Fruit fly (Drosophila melanogaster) whole organism, embryonic: ENCODE data around the gene CG10165.

Source experiments
- CG1024 ChIP-seq: fragments of 200-800 bp; sonication (Bioruptor generic); IDR thresholded peaks from 2 replicates; pipeline ENCODE4 v1.3.6; 2022; ENCODE audit warnings: missing biosample characterization, missing genetic modification characterization
- CG12391 ChIP-seq: fragments of 200-800 bp; sonication (Bioruptor generic); optimal IDR thresholded peaks from 3 replicates; lab custom pipeline; 2018; ENCODE audit warnings: missing biosample characterization, mild to moderate bottlenecking, missing genetic modification characterization, moderate library complexity
- CG14860 ChIP-seq: fragments of 200-800 bp; sonication (Bioruptor generic); IDR thresholded peaks from 3 replicates; pipeline ENCODE4 v1.3.6; 2022; ENCODE audit warnings: missing biosample characterization, missing genetic modification characterization; ENCODE audit not compliant: partially characterized antibody
- CG14965 ChIP-seq: fragments of 200-800 bp; sonication (Bioruptor generic); optimal IDR thresholded peaks from 2 replicates; lab custom pipeline; 2016; ENCODE audit warnings: missing biosample characterization, missing genetic modification characterization, borderline replicate concordance
- CG15479 ChIP-seq: fragments of 200-800 bp; sonication (Bioruptor generic); optimal IDR thresholded peaks from 3 replicates; lab custom pipeline; 2019; ENCODE audit warnings: missing biosample characterization, mild to moderate bottlenecking, missing genetic modification characterization, moderate library complexity
- CG1602 ChIP-seq: fragments of 200-800 bp; sonication (Bioruptor generic); optimal IDR thresholded peaks from 3 replicates; lab custom pipeline; 2016; ENCODE audit warnings: missing biosample characterization, missing genetic modification characterization
- CG2116 ChIP-seq: fragments of 200-800 bp; sonication (Bioruptor generic); optimal IDR thresholded peaks from 3 replicates; lab custom pipeline; 2018; ENCODE audit warnings: missing biosample characterization, mild to moderate bottlenecking, missing genetic modification characterization
- CG2712 ChIP-seq: fragments of 200-800 bp; optimal IDR thresholded peaks from 3 replicates; lab custom pipeline; 2019; ENCODE audit warnings: missing biosample characterization, mild to moderate bottlenecking, missing genetic modification characterization, moderate library complexity
- CG3065 ChIP-seq: fragments of 200-800 bp; sonication (Bioruptor generic); optimal IDR thresholded peaks from 2 replicates; lab custom pipeline; 2016; ENCODE audit warnings: missing biosample characterization, missing genetic modification characterization
- CG4328 ChIP-seq: fragments of 200-800 bp; sonication (Bioruptor generic); optimal IDR thresholded peaks from 3 replicates; lab custom pipeline; 2017; ENCODE audit warnings: missing biosample characterization, missing genetic modification reagents, missing genetic modification characterization
- CG7556 ChIP-seq: fragments of 200-800 bp; sonication (Bioruptor generic); optimal IDR thresholded peaks from 2 replicates; lab custom pipeline; 2017; ENCODE audit warnings: missing biosample characterization, mild to moderate bottlenecking, missing genetic modification characterization
- CG7786 ChIP-seq: fragments of 200-800 bp; sonication (Bioruptor generic); optimal IDR thresholded peaks from 2 replicates; lab custom pipeline; 2016; ENCODE audit warnings: missing biosample characterization, missing genetic modification characterization
- CG8290 ChIP-seq, 3 experiments: fragments of 200-800 bp; sonication (Bioruptor generic); optimal IDR thresholded peaks; 2 replicates each; lab custom pipeline; 2016 to 2019; ENCODE audit warnings: missing biosample characterization in 3 of 3, missing genetic modification characterization in 3 of 3, mild to moderate bottlenecking in 2 of 3, moderate library complexity in 1 of 3
- CG8944 ChIP-seq: fragments of 200-800 bp; sonication (Bioruptor generic); optimal IDR thresholded peaks from 3 replicates; lab custom pipeline; 2016; ENCODE audit warnings: missing biosample characterization, missing genetic modification characterization
- D19B ChIP-seq: fragments of 200-800 bp; sonication (Bioruptor generic); optimal IDR thresholded peaks from 2 replicates; lab custom pipeline; 2017; ENCODE audit warnings: missing biosample characterization, mild to moderate bottlenecking, missing genetic modification characterization
- Doc3 ChIP-seq: fragments of 200-800 bp; sonication (Bioruptor generic); IDR thresholded peaks from 3 replicates; pipeline ENCODE4 v1.3.6; 2022; ENCODE audit warnings: missing biosample characterization, missing genetic modification characterization; ENCODE audit not compliant: partially characterized antibody
- Hr39 ChIP-seq: fragments of >200 bp; optimal IDR thresholded peaks from 2 replicates; lab custom pipeline; 2017
- Hsf ChIP-seq: fragments of 200-800 bp; sonication (Bioruptor generic); optimal IDR thresholded peaks from 3 replicates; lab custom pipeline; 2016; ENCODE audit warnings: missing biosample characterization, missing genetic modification characterization
- Mrtf ChIP-seq: fragments of 200-800 bp; sonication (Bioruptor generic); IDR thresholded peaks from 3 replicates; pipeline ENCODE4 v1.3.6; 2022; ENCODE audit warnings: missing biosample characterization, missing genetic modification characterization
- NfI ChIP-seq: fragments of 200-800 bp; sonication (Bioruptor generic); optimal IDR thresholded peaks from 3 replicates; lab custom pipeline; 2018; ENCODE audit warnings: missing biosample characterization, mild to moderate bottlenecking, missing genetic modification characterization, moderate library complexity
- Six4 ChIP-seq: fragments of 200-800 bp; sonication (Bioruptor generic); optimal IDR thresholded peaks from 2 replicates; lab custom pipeline; 2016; ENCODE audit warnings: missing biosample characterization, missing genetic modification characterization
- Spps ChIP-seq: fragments of 200-800 bp; sonication (Bioruptor generic); optimal IDR thresholded peaks from 2 replicates; lab custom pipeline; 2018; ENCODE audit warnings: missing biosample characterization, mild to moderate bottlenecking, missing genetic modification characterization
- Stat92E ChIP-seq, 3 experiments: fragments of >200 bp in 2 of 3; fragments of 200-800 bp in 1 of 3; sonication (Bioruptor generic) in 1 of 3; optimal IDR thresholded peaks; 2 replicates each; lab custom pipeline; 2017 to 2019; ENCODE audit warnings: missing biosample characterization in 3 of 3, missing genetic modification characterization in 3 of 3, mild to moderate bottlenecking in 1 of 3, moderate library complexity in 1 of 3
- TFAM ChIP-seq: fragments of 200-800 bp; sonication (Bioruptor generic); optimal IDR thresholded peaks from 2 replicates; lab custom pipeline; 2017; ENCODE audit warnings: missing biosample characterization, missing genetic modification characterization, inconsistent platforms
- Trl ChIP-seq, 3 experiments: fragments of >200 bp in 2 of 3; fragments of 200-800 bp in 1 of 3; sonication (Bioruptor generic) in 1 of 3; optimal IDR thresholded peaks; 2 replicates in 1 of 3; 3 replicates in 2 of 3; lab custom pipeline; 2016 to 2017; ENCODE audit warnings: missing biosample characterization in 1 of 3, missing genetic modification characterization in 1 of 3
- Usf ChIP-seq: fragments of 200-800 bp; sonication (Bioruptor generic); optimal IDR thresholded peaks from 2 replicates; lab custom pipeline; 2017; ENCODE audit warnings: missing genotype, missing biosample characterization, missing genetic modification characterization
- YL-1 ChIP-seq: fragments of 200-800 bp; sonication (Bioruptor generic); optimal IDR thresholded peaks from 3 replicates; lab custom pipeline; 2017; ENCODE audit warnings: missing biosample characterization, mild to moderate bottlenecking, missing genetic modification characterization
- ap ChIP-seq: fragments of 200-800 bp; sonication (Bioruptor generic); IDR thresholded peaks from 2 replicates; pipeline ENCODE4 v1.3.6; 2022; ENCODE audit warnings: missing biosample characterization, missing genetic modification characterization
- cg ChIP-seq: fragments of 200-800 bp; sonication (Bioruptor generic); optimal IDR thresholded peaks from 3 replicates; lab custom pipeline; 2019; ENCODE audit warnings: missing biosample characterization, mild to moderate bottlenecking, missing genetic modification characterization, moderate library complexity
- croc ChIP-seq: fragments of 200-800 bp; sonication (Bioruptor generic); conservative IDR thresholded peaks from 3 replicates; pipeline ENCODE4 v1.3.6; 2022; ENCODE audit warnings: missing biosample characterization, missing genetic modification characterization
- eve ChIP-seq, 2 experiments: fragments of >200 bp; optimal IDR thresholded peaks; 2 replicates each; lab custom pipeline; 2017; ENCODE audit warnings: missing biosample characterization in 2 of 2, missing genetic modification characterization in 2 of 2
- gfzf ChIP-seq: fragments of 200-800 bp; sonication (Bioruptor generic); optimal IDR thresholded peaks from 2 replicates; lab custom pipeline; 2016; ENCODE audit warnings: missing biosample characterization, mild to moderate bottlenecking, missing genetic modification characterization, moderate library complexity
- hkb ChIP-seq, 2 experiments: fragments of 200-800 bp in 1 of 2; fragments of >200 bp in 1 of 2; sonication (Bioruptor generic) in 1 of 2; IDR thresholded peaks in 1 of 2; optimal IDR thresholded peaks in 1 of 2; 2 replicates each; pipeline versions ENCODE4 v1.3.6 to Lab custom; 2017 to 2022; ENCODE audit warnings: missing biosample characterization in 1 of 2, missing genetic modification characterization in 1 of 2
- inv ChIP-seq: fragments of 200-800 bp; sonication (Bioruptor generic); IDR thresholded peaks from 2 replicates; pipeline ENCODE4 v1.3.6; 2022; ENCODE audit warnings: missing biosample characterization, missing genetic modification characterization; ENCODE audit not compliant: partially characterized antibody
- jing ChIP-seq: fragments of 200-800 bp; sonication (Bioruptor generic); optimal IDR thresholded peaks from 2 replicates; lab custom pipeline; 2018; ENCODE audit warnings: missing biosample characterization, mild to moderate bottlenecking, missing genetic modification characterization
- ken ChIP-seq: fragments of 200-800 bp; sonication (Bioruptor generic); IDR thresholded peaks from 3 replicates; pipeline ENCODE4 v1.3.6; 2022; ENCODE audit warnings: missing biosample characterization, missing genetic modification characterization
- lab ChIP-seq: fragments of 200-800 bp; sonication (Bioruptor generic); optimal IDR thresholded peaks from 3 replicates; lab custom pipeline; 2017; ENCODE audit warnings: missing biosample characterization, missing genetic modification characterization, mild to moderate bottlenecking, moderate library complexity, missing genetic modification reagents
- phol ChIP-seq: fragments of 200-800 bp; sonication (Bioruptor generic); optimal IDR thresholded peaks from 3 replicates; lab custom pipeline; 2018; ENCODE audit warnings: missing biosample characterization, mild to moderate bottlenecking, missing genetic modification characterization, moderate library complexity
- pita ChIP-seq: fragments of 200-800 bp; sonication (Bioruptor generic); optimal IDR thresholded peaks from 2 replicates; lab custom pipeline; 2017; ENCODE audit warnings: missing biosample characterization, mild to moderate bottlenecking, missing genetic modification characterization
- repo ChIP-seq: fragments of 200-800 bp; sonication (Bioruptor generic); optimal IDR thresholded peaks from 2 replicates; lab custom pipeline; 2016; ENCODE audit warnings: missing biosample characterization, missing genetic modification characterization
- ro ChIP-seq: fragments of 200-800 bp; sonication (Bioruptor generic); IDR thresholded peaks from 2 replicates; pipeline ENCODE4 v1.3.6; 2022; ENCODE audit warnings: missing biosample characterization, missing genetic modification characterization
- sens ChIP-seq: fragments of 200-800 bp; sonication (Bioruptor generic); peaks from one replicate; lab custom pipeline; 2016; ENCODE audit warnings: missing biosample characterization, missing genetic modification characterization
- seq ChIP-seq: fragments of 200-800 bp; sonication (Bioruptor generic); IDR thresholded peaks from 2 replicates; pipeline ENCODE4 v1.3.6; 2022; ENCODE audit warnings: missing biosample characterization, missing genetic modification characterization
- sqz ChIP-seq: fragments of 200-800 bp; sonication (Bioruptor generic); optimal IDR thresholded peaks from 3 replicates; lab custom pipeline; 2018; ENCODE audit warnings: missing biosample characterization, mild to moderate bottlenecking, missing genetic modification characterization
- tap ChIP-seq: fragments of 200-800 bp; optimal IDR thresholded peaks from 3 replicates; lab custom pipeline; 2019; ENCODE audit warnings: missing biosample characterization, mild to moderate bottlenecking, missing genetic modification characterization, moderate library complexity
- tup ChIP-seq: fragments of 200-800 bp; sonication (Bioruptor generic); optimal IDR thresholded peaks from 2 replicates; lab custom pipeline; 2016; ENCODE audit warnings: missing biosample characterization, mild to moderate bottlenecking, missing genetic modification characterization, moderate library complexity
- twi ChIP-seq: fragments of 200-800 bp; optimal IDR thresholded peaks from 2 replicates; lab custom pipeline; 2019; ENCODE audit warnings: missing biosample characterization, mild to moderate bottlenecking, missing genetic modification characterization, moderate library complexity
- vvl ChIP-seq: fragments of 200-800 bp; sonication (Bioruptor generic); IDR thresholded peaks from 2 replicates; pipeline ENCODE4 v1.3.6; 2022; ENCODE audit warnings: missing biosample characterization, missing genetic modification characterization
- wdn ChIP-seq: fragments of 200-800 bp; sonication (Bioruptor generic); IDR thresholded peaks from 2 replicates; pipeline ENCODE4 v1.3.6; 2022; ENCODE audit warnings: missing biosample characterization, missing genetic modification characterization

The CG10165 gene

dm6 chr2L:19576299-19576971 is 46.3 kb upstream of the CG10165 start (continued):
- TF ChIP-seq Spps (tag; lab: Kevin White, UChicago), result no peak
- TF ChIP-seq Hr39 (lab: Kevin White, UChicago), result no peak
- no peak for TF ChIP-seq wdn (GFP tag; lab: Robert Waterston, UW)
- no peak for TF ChIP-seq vvl (GFP tag; lab: Robert Waterston, UW)
- no peak for TF ChIP-seq repo
- TF ChIP-seq Mrtf, result no peak
- peak; percentile 48 to 77 for TF ChIP-seq Trl (optimal IDR thresholded peaks at IDR 0.05; lab: Kevin White, UChicago)
- TF ChIP-seq Trl (GFP tag; optimal IDR thresholded peaks at IDR 0.05; lab: Kevin White, UChicago), result no peak
- no peak for TF ChIP-seq CG8944 (GFP tag; lab: Kevin White, UChicago)
- TF ChIP-seq Hsf (GFP tag; lab: Kevin White, UChicago), result no peak
- peak; percentile 62 for TF ChIP-seq phol
- no peak for TF ChIP-seq CG7556 (GFP tag; lab: Kevin White, UChicago)
- TF ChIP-seq lab, result no peak
- no peak for TF ChIP-seq CG12391
- no peak for TF ChIP-seq inv (GFP tag; lab: Robert Waterston, UW)
- peak; percentile 9 for TF ChIP-seq CG2116 (GFP tag; lab: Kevin White, UChicago)
- TF ChIP-seq tap (tag; lab: Kevin White, UChicago), result no peak
- no peak for TF ChIP-seq CG7786
- TF ChIP-seq gfzf, result no peak
- TF ChIP-seq sqz (GFP tag; lab: Kevin White, UChicago), result peak; percentile 99
- TF ChIP-seq sens (GFP tag; lab: Kevin White, UChicago), result peak; percentile 73
- TF ChIP-seq CG15479, result peak; percentile 93
- no peak for TF ChIP-seq hkb (optimal IDR thresholded peaks at IDR 0.05; lab: Kevin White, UChicago)
- no peak for TF ChIP-seq hkb (GFP tag; IDR thresholded peaks at IDR 0.05; lab: Robert Waterston, UW)
- no peak for TF ChIP-seq Usf (GFP tag; lab: Kevin White, UChicago)
- no peak for TF ChIP-seq ro (GFP tag; lab: Robert Waterston, UW)
- TF ChIP-seq CG14965 (GFP tag; lab: Kevin White, UChicago), result no peak
- TF ChIP-seq pita, result no peak
- TF ChIP-seq twi (tag; lab: Kevin White, UChicago), result no peak
- no peak for TF ChIP-seq Doc3 (GFP tag; lab: Robert Waterston, UW)
- TF ChIP-seq ken (GFP tag; lab: Robert Waterston, UW), result no peak
- no peak for TF ChIP-seq eve (GFP tag; optimal IDR thresholded peaks at IDR 0.05; lab: Kevin White, UChicago)
- TF ChIP-seq Stat92E (GFP tag; optimal IDR thresholded peaks at IDR 0.05; lab: Kevin White, UChicago), result peak in 1 of 3 experiments; percentile 93
- TF ChIP-seq YL-1 (GFP tag; lab: Kevin White, UChicago), result peak; percentile 18
- TF ChIP-seq cg (GFP tag; lab: Kevin White, UChicago), result peak; percentile 81
- TF ChIP-seq CG3065 (GFP tag; lab: Kevin White, UChicago), result peak; percentile 83
- TF ChIP-seq tup, result no peak
- no peak for TF ChIP-seq CG2712
- no peak for TF ChIP-seq seq (GFP tag; lab: Robert Waterston, UW)
- TF ChIP-seq TFAM (GFP tag; lab: Kevin White, UChicago), result no peak
- no peak for TF ChIP-seq Six4 (GFP tag; lab: Kevin White, UChicago)
- no peak for TF ChIP-seq CG8290 (GFP tag; optimal IDR thresholded peaks at IDR 0.05; lab: Kevin White, UChicago)
- TF ChIP-seq CG8290 (tag; optimal IDR thresholded peaks at IDR 0.05; lab: Kevin White, UChicago), result peak in 1 of 2 experiments; percentile 11
- TF ChIP-seq CG1024 (GFP tag; lab: Robert Waterston, UW), result no peak
- TF ChIP-seq jing (GFP tag; lab: Kevin White, UChicago), result no peak
- no peak for TF ChIP-seq croc (GFP tag; lab: Robert Waterston, UW)
- TF ChIP-seq CG4328 (GFP tag; lab: Kevin White, UChicago), result no peak
- TF ChIP-seq CG14860 (GFP tag; lab: Robert Waterston, UW), result no peak
- TF ChIP-seq NfI (GFP tag; lab: Kevin White, UChicago), result no peak
- TF ChIP-seq ap (GFP tag; lab: Robert Waterston, UW), result no peak
- no peak for TF ChIP-seq D19B (GFP tag; lab: Kevin White, UChicago)
- no peak for TF ChIP-seq CG1602 (GFP tag; lab: Kevin White, UChicago)
